Fruit fly (Drosophila melanogaster) whole organism, embryonic: Measurements from ENCODE around the gene CG34056.

Experiments used
- Abd-B ChIP-seq: fragments of 200-800 bp; sonication (Bioruptor generic); optimal IDR thresholded peaks from 2 replicates; lab custom pipeline; 2018; ENCODE audit warnings: missing biosample characterization, mild to moderate bottlenecking, missing genetic modification characterization, moderate library complexity
- Antp ChIP-seq: fragments of 200-800 bp; sonication (Bioruptor generic); optimal IDR thresholded peaks from 3 replicates; lab custom pipeline; 2016; ENCODE audit warnings: missing biosample characterization, missing genetic modification characterization
- Atf-2 ChIP-seq: fragments of 200-800 bp; sonication (Bioruptor generic); optimal IDR thresholded peaks from 2 replicates; lab custom pipeline; 2016; ENCODE audit warnings: missing biosample characterization, missing genetic modification characterization
- CG11247 ChIP-seq: fragments of 200-800 bp; sonication (Bioruptor generic); IDR thresholded peaks from 2 replicates; pipeline ENCODE4 v1.3.6; 2022; ENCODE audit warnings: missing biosample characterization, missing genetic modification characterization
- CG11398 ChIP-seq: fragments of 200-800 bp; sonication (Bioruptor generic); optimal IDR thresholded peaks from 2 replicates; lab custom pipeline; 2016; ENCODE audit warnings: missing biosample characterization, missing genetic modification characterization
- CG14441 ChIP-seq: fragments of 200-800 bp; sonication (Bioruptor generic); IDR thresholded peaks from 2 replicates; pipeline ENCODE4 v1.3.6; 2022; ENCODE audit warnings: missing biosample characterization, missing genetic modification characterization
- CG15269 ChIP-seq: fragments of 200-800 bp; sonication (Bioruptor generic); optimal IDR thresholded peaks from 2 replicates; lab custom pipeline; 2018; ENCODE audit warnings: missing biosample characterization, mild to moderate bottlenecking, missing genetic modification characterization, moderate library complexity
- CG16779 ChIP-seq: fragments of 200-800 bp; sonication (Bioruptor generic); IDR thresholded peaks from 2 replicates; pipeline ENCODE4 v1.3.6; 2022; ENCODE audit warnings: missing biosample characterization, missing genetic modification characterization
- CG18011 ChIP-seq: fragments of 200-800 bp; sonication (Bioruptor generic); optimal IDR thresholded peaks from 2 replicates; lab custom pipeline; 2017; ENCODE audit warnings: missing biosample characterization, missing genetic modification characterization, mild to moderate bottlenecking, moderate library complexity, missing genotype
- CG3065 ChIP-seq: fragments of 200-800 bp; sonication (Bioruptor generic); optimal IDR thresholded peaks from 2 replicates; lab custom pipeline; 2016; ENCODE audit warnings: missing biosample characterization, missing genetic modification characterization
- CG33557 ChIP-seq: fragments of 200-800 bp; sonication (Bioruptor generic); optimal IDR thresholded peaks from 2 replicates; lab custom pipeline; 2019; ENCODE audit warnings: missing biosample characterization, mild to moderate bottlenecking, missing genetic modification characterization, moderate library complexity
- CG4617 ChIP-seq: fragments of 200-800 bp; sonication (Bioruptor generic); optimal IDR thresholded peaks from 3 replicates; lab custom pipeline; 2016; ENCODE audit warnings: missing biosample characterization, missing genetic modification characterization, borderline replicate concordance
- CG9215 ChIP-seq: fragments of 200-800 bp; sonication (Bioruptor generic); IDR thresholded peaks from 2 replicates; pipeline ENCODE4 v1.3.6; 2022; ENCODE audit warnings: missing biosample characterization, missing genetic modification characterization
- CG9727 ChIP-seq: fragments of 200-800 bp; sonication (Bioruptor generic); optimal IDR thresholded peaks from 3 replicates; lab custom pipeline; 2017; ENCODE audit warnings: missing biosample characterization, mild to moderate bottlenecking, missing genetic modification characterization
- CG9876 ChIP-seq: fragments of 200-800 bp; sonication (Bioruptor generic); optimal IDR thresholded peaks from 2 replicates; lab custom pipeline; 2016; ENCODE audit warnings: missing biosample characterization, missing genetic modification characterization
- Dfd ChIP-seq, 2 experiments: fragments of >200 bp; optimal IDR thresholded peaks; 2 replicates each; lab custom pipeline; 2017; ENCODE audit warnings: missing biosample characterization in 2 of 2, missing genetic modification characterization in 2 of 2
- Doc2 ChIP-seq: fragments of 200-800 bp; sonication (Bioruptor generic); IDR thresholded peaks from 2 replicates; pipeline ENCODE4 v1.3.6; 2022; ENCODE audit warnings: missing biosample characterization, missing genetic modification characterization
- Gsc ChIP-seq: fragments of 200-800 bp; sonication (Bioruptor generic); IDR thresholded peaks from 2 replicates; pipeline ENCODE4 v1.3.6; 2022; ENCODE audit warnings: missing biosample characterization, missing genetic modification characterization
- HHEX ChIP-seq: fragments of 200-800 bp; sonication (Bioruptor generic); optimal IDR thresholded peaks from 3 replicates; lab custom pipeline; 2017; ENCODE audit warnings: missing biosample characterization, mild to moderate bottlenecking, missing genetic modification characterization, missing genetic modification reagents
- Hey ChIP-seq: fragments of 200-800 bp; sonication (Bioruptor generic); optimal IDR thresholded peaks from 3 replicates; lab custom pipeline; 2018; ENCODE audit warnings: missing biosample characterization, mild to moderate bottlenecking, missing genetic modification characterization
- Mes4 ChIP-seq: fragments of 200-800 bp; sonication (Bioruptor generic); optimal IDR thresholded peaks from 2 replicates; lab custom pipeline; 2016; ENCODE audit warnings: missing biosample characterization, missing genetic modification characterization
- NC2β ChIP-seq: fragments of 200-800 bp; sonication (Bioruptor generic); optimal IDR thresholded peaks from 2 replicates; lab custom pipeline; 2016; ENCODE audit warnings: missing biosample characterization, missing genetic modification characterization
- Nf-YC ChIP-seq: fragments of 200-800 bp; optimal IDR thresholded peaks from 3 replicates; lab custom pipeline; 2019; ENCODE audit warnings: missing biosample characterization, mild to moderate bottlenecking, missing genetic modification characterization, moderate library complexity
- Oaz ChIP-seq: fragments of 200-800 bp; sonication (Bioruptor generic); IDR thresholded peaks from 2 replicates; pipeline ENCODE4 v1.3.6; 2022; ENCODE audit warnings: missing biosample characterization, missing genetic modification characterization
- Oli ChIP-seq: fragments of 200-800 bp; sonication (Bioruptor generic); optimal IDR thresholded peaks from 2 replicates; lab custom pipeline; 2018; ENCODE audit warnings: missing biosample characterization, mild to moderate bottlenecking, missing genetic modification characterization, moderate library complexity
- Sry-β ChIP-seq: fragments of 200-800 bp; sonication (Bioruptor generic); optimal IDR thresholded peaks from 2 replicates; lab custom pipeline; 2018; ENCODE audit warnings: missing biosample characterization, mild to moderate bottlenecking, missing genetic modification characterization, moderate library complexity
- Stat92E ChIP-seq, 3 experiments: fragments of >200 bp in 2 of 3; fragments of 200-800 bp in 1 of 3; sonication (Bioruptor generic) in 1 of 3; optimal IDR thresholded peaks; 2 replicates each; lab custom pipeline; 2017 to 2019; ENCODE audit warnings: missing biosample characterization in 3 of 3, missing genetic modification characterization in 3 of 3, mild to moderate bottlenecking in 1 of 3, moderate library complexity in 1 of 3
- ac ChIP-seq: fragments of 200-800 bp; sonication (Bioruptor generic); optimal IDR thresholded peaks from 3 replicates; lab custom pipeline; 2017; ENCODE audit warnings: missing biosample characterization, mild to moderate bottlenecking, missing genetic modification characterization
- amos ChIP-seq: fragments of 200-800 bp; sonication (Bioruptor generic); IDR thresholded peaks from 2 replicates; pipeline ENCODE4 v1.3.6; 2022; ENCODE audit warnings: missing biosample characterization, missing genetic modification characterization; ENCODE audit not compliant: partially characterized antibody
- bbx ChIP-seq: fragments of 200-800 bp; sonication (Bioruptor generic); IDR thresholded peaks from 2 replicates; pipeline ENCODE4 v1.3.6; 2022; ENCODE audit warnings: missing biosample characterization, missing genetic modification characterization; ENCODE audit not compliant: partially characterized antibody
- br ChIP-seq: fragments of >200 bp; optimal IDR thresholded peaks from 2 replicates; lab custom pipeline; 2017
- btn ChIP-seq: fragments of 200-800 bp; sonication (Bioruptor generic); optimal IDR thresholded peaks from 2 replicates; lab custom pipeline; 2016; ENCODE audit warnings: missing biosample characterization, missing genetic modification characterization
- cas ChIP-seq: fragments of 200-800 bp; sonication (Bioruptor generic); IDR thresholded peaks from 2 replicates; pipeline ENCODE4 v1.3.6; 2022; ENCODE audit warnings: missing biosample characterization, missing genetic modification characterization
- cg ChIP-seq: fragments of 200-800 bp; sonication (Bioruptor generic); optimal IDR thresholded peaks from 3 replicates; lab custom pipeline; 2019; ENCODE audit warnings: missing biosample characterization, mild to moderate bottlenecking, missing genetic modification characterization, moderate library complexity
- da ChIP-seq: fragments of 200-800 bp; sonication (Bioruptor generic); optimal IDR thresholded peaks from 2 replicates; lab custom pipeline; 2016; ENCODE audit warnings: missing biosample characterization, missing genetic modification characterization
- emc ChIP-seq: fragments of 200-800 bp; sonication (Bioruptor generic); optimal IDR thresholded peaks from 2 replicates; lab custom pipeline; 2016; ENCODE audit warnings: missing biosample characterization, missing genetic modification characterization
- exex ChIP-seq: fragments of 200-800 bp; sonication (Bioruptor generic); optimal IDR thresholded peaks from 4 replicates; lab custom pipeline; 2018; ENCODE audit warnings: missing biosample characterization, mild to moderate bottlenecking, missing genetic modification characterization, moderate library complexity
- fru ChIP-seq: fragments of >200 bp; optimal IDR thresholded peaks from 2 replicates; lab custom pipeline; 2017
- gcm ChIP-seq: fragments of 200-800 bp; sonication (Bioruptor generic); optimal IDR thresholded peaks from 2 replicates; lab custom pipeline; 2019; ENCODE audit warnings: missing biosample characterization, mild to moderate bottlenecking, missing genetic modification characterization, moderate library complexity
- gfzf ChIP-seq: fragments of 200-800 bp; sonication (Bioruptor generic); optimal IDR thresholded peaks from 2 replicates; lab custom pipeline; 2016; ENCODE audit warnings: missing biosample characterization, mild to moderate bottlenecking, missing genetic modification characterization, moderate library complexity
- gt ChIP-seq: fragments of 200-800 bp; sonication (Bioruptor generic); IDR thresholded peaks from 2 replicates; pipeline ENCODE4 v1.3.6; 2022; ENCODE audit warnings: missing biosample characterization, missing genetic modification characterization
- ham ChIP-seq: fragments of 200-800 bp; sonication (Bioruptor generic); IDR thresholded peaks from 2 replicates; pipeline ENCODE4 v1.3.6; 2022; ENCODE audit warnings: missing biosample characterization, missing genetic modification characterization
- hb ChIP-seq: fragments of 200-800 bp; sonication (Bioruptor generic); IDR thresholded peaks from 3 replicates; pipeline ENCODE4 v1.3.6; 2022; ENCODE audit warnings: missing biosample characterization, missing genetic modification characterization; ENCODE audit not compliant: partially characterized antibody
- jumu ChIP-seq: fragments of 200-800 bp; sonication (Bioruptor generic); optimal IDR thresholded peaks from 3 replicates; lab custom pipeline; 2016; ENCODE audit warnings: missing biosample characterization, missing genetic modification characterization
- klu ChIP-seq: fragments of 200-800 bp; sonication (Bioruptor generic); IDR thresholded peaks from 2 replicates; pipeline ENCODE4 v1.3.6; 2022; ENCODE audit warnings: missing biosample characterization, missing genetic modification characterization
- lbe ChIP-seq: fragments of 200-800 bp; sonication (Bioruptor generic); optimal IDR thresholded peaks from 2 replicates; lab custom pipeline; 2016; ENCODE audit warnings: missing biosample characterization, mild to moderate bottlenecking, missing genetic modification characterization
- luna ChIP-seq: fragments of 200-800 bp; sonication (Bioruptor generic); optimal IDR thresholded peaks from 2 replicates; lab custom pipeline; 2016; ENCODE audit warnings: missing biosample characterization, missing genetic modification characterization
- nerfin-2 ChIP-seq: fragments of 200-800 bp; sonication (Bioruptor generic); IDR thresholded peaks from 2 replicates; pipeline ENCODE4 v1.3.6; 2022; ENCODE audit warnings: missing biosample characterization, missing genetic modification characterization; ENCODE audit not compliant: partially characterized antibody
- sd ChIP-seq: fragments of 200-800 bp; sonication (Bioruptor generic); optimal IDR thresholded peaks from 3 replicates; lab custom pipeline; 2018; ENCODE audit warnings: missing biosample characterization, mild to moderate bottlenecking, missing genetic modification characterization, moderate library complexity
- sens ChIP-seq: fragments of 200-800 bp; sonication (Bioruptor generic); peaks from one replicate; lab custom pipeline; 2016; ENCODE audit warnings: missing biosample characterization, missing genetic modification characterization
- unc-4 ChIP-seq: fragments of 200-800 bp; sonication (Bioruptor generic); IDR thresholded peaks from 2 replicates; pipeline ENCODE4 v1.3.6; 2022; ENCODE audit warnings: missing biosample characterization, missing genetic modification characterization; ENCODE audit not compliant: partially characterized antibody

Gene CG34056

dm6 chr3L:908508-909162, 12.9 kb downstream of the CG34056 start, which contains the start of gene nerfin-1 (continued):
- TF ChIP-seq Nf-YC (no peak), luna (no peak), CG9876 (GFP tag; lab: Kevin White, UChicago) (no peak), CG9215 (GFP tag; lab: Robert Waterston, UW) (no peak), CG3065 (GFP tag; lab: Kevin White, UChicago) (no peak), Doc2 (GFP tag; lab: Robert Waterston, UW) (no peak), Sry-β (GFP tag; lab: Kevin White, UChicago) (no peak), Gsc (GFP tag; lab: Robert Waterston, UW) (no peak), hb (GFP tag; lab: Robert Waterston, UW) (no peak), fru (no peak), Oli (tag; lab: Kevin White, UChicago) (peak; percentile 49), cg (GFP tag; lab: Kevin White, UChicago) (peak; percentile 61), HHEX (GFP tag; lab: Kevin White, UChicago) (no peak), Oaz (GFP tag; lab: Robert Waterston, UW) (no peak), da (GFP tag; lab: Kevin White, UChicago) (no peak), br (lab: Kevin White, UChicago) (no peak), sens (peak; percentile 78), Mes4 (GFP tag; lab: Kevin White, UChicago) (peak; percentile 3), gcm (GFP tag; lab: Kevin White, UChicago) (no peak), unc-4 (GFP tag; lab: Robert Waterston, UW) (no peak), CG11247 (no peak), bbx (GFP tag; lab: Robert Waterston, UW) (no peak), CG11398 (GFP tag; lab: Kevin White, UChicago) (no peak), klu (GFP tag; lab: Robert Waterston, UW) (no peak), sd (tag; lab: Kevin White, UChicago) (no peak), nerfin-2 (GFP tag; lab: Robert Waterston, UW) (no peak), lbe (GFP tag; lab: Kevin White, UChicago) (no peak), Abd-B (peak; percentile 1), CG33557 (GFP tag; lab: Kevin White, UChicago) (no peak), gt (GFP tag; lab: Robert Waterston, UW) (no peak), Stat92E (GFP tag; optimal IDR thresholded peaks at IDR 0.05; lab: Kevin White, UChicago) (no peak), amos (GFP tag; lab: Robert Waterston, UW) (no peak), exex (tag; lab: Kevin White, UChicago) (no peak), NC2β (GFP tag; lab: Kevin White, UChicago) (peak; percentile 8), CG9727 (GFP tag; lab: Kevin White, UChicago) (no peak), btn (GFP tag; lab: Kevin White, UChicago) (no peak), CG18011 (GFP tag; lab: Kevin White, UChicago) (no peak), Dfd (GFP tag; optimal IDR thresholded peaks at IDR 0.05; lab: Kevin White, UChicago) (no peak), Atf-2 (peak; percentile 42), CG14441 (GFP tag; lab: Robert Waterston, UW) (no peak), CG16779 (GFP tag; lab: Robert Waterston, UW) (no peak), CG15269 (tag; lab: Kevin White, UChicago) (no peak), Antp (GFP tag; lab: Kevin White, UChicago) (peak; percentile 26), ham (GFP tag; lab: Robert Waterston, UW) (no peak), ac (GFP tag; lab: Kevin White, UChicago) (peak; percentile 23), emc (GFP tag; lab: Kevin White, UChicago) (no peak), cas (no peak), CG4617 (GFP tag; lab: Kevin White, UChicago) (no peak), Hey (tag; lab: Kevin White, UChicago) (no peak), gfzf (no peak), jumu (GFP tag; lab: Kevin White, UChicago) (peak; percentile 10)
